2 worm cellular contexts compared by ENCODE assay signal in the genomic region with DNA sequence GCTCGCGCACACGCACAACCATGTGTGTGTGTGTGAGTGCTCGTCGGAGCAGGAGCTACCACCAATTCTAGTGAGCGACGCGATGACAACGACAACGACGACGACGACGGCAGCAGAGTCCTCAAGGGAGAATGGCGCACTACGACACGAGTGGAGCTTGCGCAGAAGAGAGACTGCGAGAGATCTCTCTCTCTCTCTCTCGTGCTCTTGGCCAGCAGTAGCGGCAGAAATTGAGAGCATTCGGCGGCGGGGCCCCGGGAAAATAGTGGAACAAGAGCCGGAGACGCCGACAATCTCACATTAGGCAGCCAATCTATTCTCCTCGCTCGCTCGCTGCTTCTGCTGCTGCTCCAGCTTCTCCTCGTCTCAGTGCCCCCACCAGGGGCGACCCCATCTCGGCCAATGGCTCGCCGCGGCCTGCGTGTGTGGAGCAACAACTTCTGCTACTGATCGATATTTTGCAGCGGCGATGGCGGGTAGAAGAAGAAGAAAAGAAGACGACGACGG.
TF ChIP-seq lines count a peak whose summit lies in the region.

No protein-coding gene starts in this region.

TF ChIP-seq in whole organism, L1 larva, 84 proteins besides CTCF, POLR2A, EP300 and RAD21 (continued from another document):
- TF ChIP-seq fkh-10 (GFP tag; optimal IDR thresholded peaks at IDR 0.05; lab: Kevin White, UChicago) (peak; percentile 71), snu-23 (GFP tag; optimal IDR thresholded peaks at IDR 0.05; lab: Kevin White, UChicago) (peak; percentile 69), lin-14 (GFP tag; optimal IDR thresholded peaks at IDR 0.05; lab: Kevin White, UChicago) (peak; percentile 93), jun-1 (tag; optimal IDR thresholded peaks at IDR 0.05; lab: Kevin White, UChicago) (peak; percentile 43), pax-3 (tag; optimal IDR thresholded peaks at IDR 0.05; lab: Kevin White, UChicago) (peak; percentile 74), ztf-11 (tag; optimal IDR thresholded peaks at IDR 0.05; lab: Kevin White, UChicago) (peak in 1 of 2 experiments; percentile 70), tbx-2 (tag; optimal IDR thresholded peaks at IDR 0.05; lab: Kevin White, UChicago) (peak; percentile 80), ztf-4 (tag; optimal IDR thresholded peaks at IDR 0.05; lab: Kevin White, UChicago) (peak; percentile 31), egl-27 (tag; optimal IDR thresholded peaks at IDR 0.05; lab: Kevin White, UChicago) (no peak), Y116A8C.19 (tag; optimal IDR thresholded peaks at IDR 0.05; lab: Kevin White, UChicago; ENCODE audit: borderline replicate concordance) (no peak), mab-9 (GFP tag; IDR thresholded peaks at IDR 0.05; lab: Robert Waterston, UW) (peak; percentile 72), lin-13 (GFP tag; optimal IDR thresholded peaks at IDR 0.05; lab: Kevin White, UChicago) (peak; percentile 64), nhr-77 (tag; optimal IDR thresholded peaks at IDR 0.05; lab: Kevin White, UChicago) (peak; percentile 70), swsn-7 (tag; optimal IDR thresholded peaks at IDR 0.05; lab: Kevin White, UChicago) (peak; percentile 72), xbp-1 (tag; optimal IDR thresholded peaks at IDR 0.05; lab: Kevin White, UChicago) (peak; percentile 42), mef-2 (tag; optimal IDR thresholded peaks at IDR 0.05; lab: Kevin White, UChicago) (peak; percentile 56), elt-3 (tag; optimal IDR thresholded peaks at IDR 0.05; lab: Kevin White, UChicago) (no peak), nhr-28 (tag; optimal IDR thresholded peaks at IDR 0.05; lab: Kevin White, UChicago) (no peak), aly-2 (tag; optimal IDR thresholded peaks at IDR 0.05; lab: Kevin White, UChicago) (no peak), lin-35 (GFP tag; optimal IDR thresholded peaks at IDR 0.05; lab: Kevin White, UChicago) (peak in 1 of 2 experiments; percentile 41), ceh-82 (tag; optimal IDR thresholded peaks at IDR 0.05; lab: Kevin White, UChicago) (peak; percentile 42 to 78 (median 70))

TF ChIP-seq in whole organism, young adult, 124 proteins besides CTCF, POLR2A, EP300 and RAD21 (continued from another document):
- TF ChIP-seq hlh-26 (GFP tag; conservative IDR thresholded peaks at IDR 0.05; lab: Robert Waterston, UW) (no peak), akir-1 (GFP tag; optimal IDR thresholded peaks at IDR 0.05; lab: Kevin White, UChicago) (no peak), zim-3 (tag; optimal IDR thresholded peaks at IDR 0.05; lab: Kevin White, UChicago) (peak; percentile 72), nhr-80 (tag; optimal IDR thresholded peaks at IDR 0.05; lab: Kevin White, UChicago) (no peak), snpc-3.4 (tag; optimal IDR thresholded peaks at IDR 0.05; lab: Kevin White, UChicago) (no peak), F49E8.2 (tag; optimal IDR thresholded peaks at IDR 0.05; lab: Kevin White, UChicago; ENCODE audit: insufficient read depth) (no peak), lin-40 (tag; optimal IDR thresholded peaks at IDR 0.05; lab: Kevin White, UChicago) (peak; percentile 66), B0035.1 (tag; optimal IDR thresholded peaks at IDR 0.05; lab: Kevin White, UChicago) (peak; percentile 54), ccch-3 (GFP tag; optimal IDR thresholded peaks at IDR 0.05; lab: Kevin White, UChicago) (no peak), F39B2.1 (GFP tag; IDR thresholded peaks at IDR 0.05; lab: Robert Waterston, UW) (no peak), mxl-1 (tag; optimal IDR thresholded peaks at IDR 0.05; lab: Kevin White, UChicago) (no peak), snpc-4 (GFP tag; optimal IDR thresholded peaks at IDR 0.05; lab: Kevin White, UChicago) (no peak), snpc-4 (tag; optimal IDR thresholded peaks at IDR 0.05; lab: Kevin White, UChicago) (peak in 1 of 4 experiments; percentile 45), repo-1 (tag; optimal IDR thresholded peaks at IDR 0.05; lab: Kevin White, UChicago) (peak; percentile 52), F57A8.1 (GFP tag; optimal IDR thresholded peaks at IDR 0.05; lab: Kevin White, UChicago) (no peak), efl-1 (GFP tag; optimal IDR thresholded peaks at IDR 0.05; lab: Kevin White, UChicago) (no peak), F22D6.2 (tag; optimal IDR thresholded peaks at IDR 0.05; lab: Kevin White, UChicago) (no peak), Y67H2A.10 (GFP tag; conservative IDR thresholded peaks at IDR 0.05; lab: Robert Waterston, UW) (no peak), madf-3 (GFP tag; IDR thresholded peaks at IDR 0.05; lab: Robert Waterston, UW) (no peak), tbx-9 (tag; optimal IDR thresholded peaks at IDR 0.05; lab: Kevin White, UChicago; ENCODE audit: borderline replicate concordance) (no peak), C06A6.2 (GFP tag; conservative IDR thresholded peaks at IDR 0.05; lab: Robert Waterston, UW) (0 out of 2 replicates have a peak, but pooled peaks have one; percentile 16), let-607 (tag; optimal IDR thresholded peaks at IDR 0.05; lab: Kevin White, UChicago) (peak in 1 of 2 experiments; percentile 18), F57C9.4 (tag; optimal IDR thresholded peaks at IDR 0.05; lab: Kevin White, UChicago) (peak; percentile 30), ekl-4 (GFP tag; IDR thresholded peaks at IDR 0.05; lab: Robert Waterston, UW) (peak; percentile 55), hrde-1 (tag; optimal IDR thresholded peaks at IDR 0.05; lab: Kevin White, UChicago; ENCODE audit: borderline replicate concordance) (no peak), somi-1 (GFP tag; optimal IDR thresholded peaks at IDR 0.05; lab: Kevin White, UChicago) (no peak), pha-4 (tag; optimal IDR thresholded peaks at IDR 0.05; lab: Kevin White, UChicago) (no peak), F10E7.11 (tag; optimal IDR thresholded peaks at IDR 0.05; lab: Kevin White, UChicago) (peak; percentile 35)
